Worm (Caenorhabditis elegans) whole organism, L1 larva: ENCODE data around the gene elt-1.

Experiments used
- C04F5.9 ChIP-seq: sonication (generic microtip); optimal IDR thresholded peaks from 2 replicates; lab custom pipeline; 2016; ENCODE audit warnings: missing genetic modification characterization, missing compliant biosample characterization
- C34B4.2 ChIP-seq: sonication (generic microtip); optimal IDR thresholded peaks from 2 replicates; lab custom pipeline; 2017; ENCODE audit warnings: mild to moderate bottlenecking, missing genetic modification characterization, missing compliant biosample characterization
- Y116A8C.19 ChIP-seq: sonication (generic microtip); optimal IDR thresholded peaks from 2 replicates; lab custom pipeline; 2016; ENCODE audit warnings: missing compliant biosample characterization, missing genetic modification characterization, borderline replicate concordance
- aha-1 ChIP-seq: fragments of 150-350 bp; optimal IDR thresholded peaks from 2 replicates; lab custom pipeline; 2014; ENCODE audit warnings: missing biosample characterization, missing genetic modification characterization
- alr-1 ChIP-seq: fragments of 200-800 bp; sonication (Bioruptor generic); optimal IDR thresholded peaks from 2 replicates; lab custom pipeline; 2018; ENCODE audit warnings: borderline replicate concordance, mild to moderate bottlenecking, missing genetic modification characterization, missing compliant biosample characterization
- aly-2 ChIP-seq: fragments of 150-350 bp; optimal IDR thresholded peaks from 2 replicates; lab custom pipeline; 2014; ENCODE audit warnings: missing biosample characterization, missing genetic modification characterization
- ama-1 ChIP-seq: fragments of 150-350 bp; optimal IDR thresholded peaks from 2 replicates; lab custom pipeline; 2014
- blmp-1 ChIP-seq: fragments of 150-350 bp; optimal IDR thresholded peaks from 2 replicates; lab custom pipeline; 2014; ENCODE audit warnings: missing biosample characterization, missing genetic modification characterization
- ceh-63 ChIP-seq: fragments of 200-800 bp; sonication (Bioruptor generic); optimal IDR thresholded peaks from 2 replicates; lab custom pipeline; 2018; ENCODE audit warnings: mild to moderate bottlenecking, missing genetic modification characterization, missing compliant biosample characterization
- ceh-8 ChIP-seq: fragments of 200-800 bp; sonication (Bioruptor generic); optimal IDR thresholded peaks from 2 replicates; lab custom pipeline; 2018; ENCODE audit warnings: mild to moderate bottlenecking, missing genetic modification characterization, moderate library complexity, missing compliant biosample characterization
- ceh-88 ChIP-seq: fragments of 200-800 bp; sonication (Bioruptor generic); IDR thresholded peaks from 2 replicates; pipeline ENCODE4 v1.3.6; 2022; ENCODE audit warnings: missing genetic modification characterization, missing compliant biosample characterization
- ceh-90 ChIP-seq: sonication (generic microtip); optimal IDR thresholded peaks from 2 replicates; lab custom pipeline; 2016; ENCODE audit warnings: missing genetic modification characterization, missing compliant biosample characterization
- dpl-1 ChIP-seq, 3 experiments: fragments of 150-350 bp in 2 of 3; sonication (generic microtip) in 1 of 3; optimal IDR thresholded peaks; 2 replicates each; lab custom pipeline; 2014 to 2017; ENCODE audit warnings: missing biosample characterization in 3 of 3, missing genetic modification characterization in 3 of 3, missing genetic modification reagents in 3 of 3
- efl-3 ChIP-seq: fragments of 200-800 bp; sonication (Bioruptor generic); optimal IDR thresholded peaks from 2 replicates; lab custom pipeline; 2018; ENCODE audit warnings: mild to moderate bottlenecking, missing genetic modification characterization, missing compliant biosample characterization
- elt-2 ChIP-seq: sonication (generic microtip); optimal IDR thresholded peaks from 2 replicates; lab custom pipeline; 2016; ENCODE audit warnings: missing genetic modification characterization, mild to moderate bottlenecking, inconsistent platforms, missing compliant biosample characterization, missing genetic modification reagents
- ets-5 ChIP-seq: fragments of 200-800 bp; sonication (Bioruptor generic); IDR thresholded peaks from 2 replicates; pipeline ENCODE4 v1.3.6; 2022; ENCODE audit warnings: missing genetic modification characterization, missing compliant biosample characterization
- fkh-10 ChIP-seq: sonication (generic microtip); optimal IDR thresholded peaks from 2 replicates; lab custom pipeline; 2017; ENCODE audit warnings: missing biosample characterization, missing genetic modification reagents, missing genetic modification characterization
- fkh-4 ChIP-seq: sonication (generic microtip); optimal IDR thresholded peaks from 2 replicates; lab custom pipeline; 2016; ENCODE audit warnings: missing compliant biosample characterization, missing genetic modification characterization, borderline replicate concordance
- fkh-8 ChIP-seq: sonication (generic microtip); optimal IDR thresholded peaks from 2 replicates; lab custom pipeline; 2016; ENCODE audit warnings: mild to moderate bottlenecking, missing genetic modification characterization, missing compliant biosample characterization
- hlh-17 ChIP-seq: fragments of 200-800 bp; sonication (Bioruptor generic); optimal IDR thresholded peaks from 2 replicates; lab custom pipeline; 2018; ENCODE audit warnings: missing genetic modification characterization, mild to moderate bottlenecking, missing compliant biosample characterization, moderate library complexity, borderline replicate concordance
- hlh-4 ChIP-seq: sonication (generic microtip); optimal IDR thresholded peaks from 2 replicates; lab custom pipeline; 2016; ENCODE audit warnings: mild to moderate bottlenecking, missing genetic modification characterization, missing compliant biosample characterization
- hpl-2 ChIP-seq: fragments of 150-350 bp; optimal IDR thresholded peaks from 2 replicates; lab custom pipeline; 2014; ENCODE audit warnings: missing biosample characterization, missing genetic modification reagents, missing genetic modification characterization
- isw-1 ChIP-seq: fragments of 200-800 bp; sonication (Bioruptor generic); IDR thresholded peaks from 2 replicates; pipeline ENCODE4 v1.3.6; 2022; ENCODE audit warnings: missing genetic modification characterization, missing compliant biosample characterization
- lin-14 ChIP-seq: fragments of 200-800 bp; sonication (Bioruptor generic); optimal IDR thresholded peaks from 2 replicates; lab custom pipeline; 2018; ENCODE audit warnings: mild to moderate bottlenecking, missing genetic modification characterization, moderate library complexity, missing compliant biosample characterization
- lin-35 ChIP-seq, 2 experiments: fragments of 150-350 bp; optimal IDR thresholded peaks; 2 replicates each; lab custom pipeline; 2014; ENCODE audit warnings: missing biosample characterization in 2 of 2, missing genetic modification characterization in 2 of 2, missing genetic modification reagents in 2 of 2
- lin-39 ChIP-seq: fragments of 150-350 bp; optimal IDR thresholded peaks from 2 replicates; lab custom pipeline; 2014; ENCODE audit warnings: missing biosample characterization, missing genetic modification reagents, missing genetic modification characterization
- lsy-2 ChIP-seq, 2 experiments: fragments of 150-350 bp; optimal IDR thresholded peaks; 2 replicates each; lab custom pipeline; 2014; ENCODE audit warnings: missing biosample characterization in 2 of 2, missing genetic modification characterization in 2 of 2
- mab-9 ChIP-seq: fragments of 200-800 bp; sonication (Bioruptor generic); IDR thresholded peaks from 2 replicates; pipeline ENCODE4 v1.3.6; 2022; ENCODE audit warnings: missing genetic modification reagents, missing genetic modification characterization, missing compliant biosample characterization
- mep-1 ChIP-seq: fragments of 150-350 bp; optimal IDR thresholded peaks from 2 replicates; lab custom pipeline; 2014; ENCODE audit warnings: missing biosample characterization, missing genetic modification characterization
- nhr-11 ChIP-seq: fragments of 150-350 bp; optimal IDR thresholded peaks from 2 replicates; lab custom pipeline; 2014; ENCODE audit warnings: missing biosample characterization, missing genetic modification characterization
- nhr-12 ChIP-seq: sonication (generic microtip); optimal IDR thresholded peaks from 2 replicates; lab custom pipeline; 2017; ENCODE audit warnings: missing biosample characterization, missing genetic modification characterization
- nhr-19 ChIP-seq: fragments of 200-800 bp; sonication (Bioruptor generic); conservative IDR thresholded peaks from 2 replicates; pipeline ENCODE4 v1.3.6; 2022; ENCODE audit warnings: missing genetic modification characterization, missing compliant biosample characterization
- nhr-237 ChIP-seq: fragments of 150-350 bp; optimal IDR thresholded peaks from 2 replicates; lab custom pipeline; 2014; ENCODE audit warnings: missing biosample characterization, missing genetic modification characterization
- nhr-28 ChIP-seq: fragments of 150-350 bp; optimal IDR thresholded peaks from 2 replicates; lab custom pipeline; 2014; ENCODE audit warnings: missing biosample characterization, missing genetic modification characterization
- nhr-47 ChIP-seq: sonication (generic microtip); optimal IDR thresholded peaks from 2 replicates; lab custom pipeline; 2016; ENCODE audit warnings: mild to moderate bottlenecking, missing genetic modification characterization, moderate library complexity, missing compliant biosample characterization
- nhr-84 ChIP-seq: sonication (generic microtip); optimal IDR thresholded peaks from 2 replicates; lab custom pipeline; 2017; ENCODE audit warnings: missing biosample characterization, missing genetic modification characterization
- pag-3 ChIP-seq: sonication (generic microtip); optimal IDR thresholded peaks from 2 replicates; lab custom pipeline; 2017; ENCODE audit warnings: missing genetic modification characterization, mild to moderate bottlenecking, missing compliant biosample characterization, antibody characterized with exemption, borderline replicate concordance; ENCODE audit not compliant: insufficient read depth
- pqm-1 ChIP-seq: sonication (generic microtip); optimal IDR thresholded peaks from 3 replicates; lab custom pipeline; 2017; ENCODE audit warnings: missing biosample characterization, missing genetic modification characterization
- rnt-1 ChIP-seq: sonication (generic microtip); optimal IDR thresholded peaks from 2 replicates; lab custom pipeline; 2016; ENCODE audit warnings: mild to moderate bottlenecking, missing genetic modification characterization, moderate library complexity, missing compliant biosample characterization
- skn-1 ChIP-seq: fragments of 150-350 bp; optimal IDR thresholded peaks from 2 replicates; lab custom pipeline; 2014; ENCODE audit warnings: missing biosample characterization, missing genetic modification characterization
- snpc-4 ChIP-seq: fragments of 150-350 bp; optimal IDR thresholded peaks from 2 replicates; lab custom pipeline; 2014; ENCODE audit warnings: missing biosample characterization, missing genetic modification characterization
- snu-23 ChIP-seq: sonication (generic microtip); optimal IDR thresholded peaks from 2 replicates; lab custom pipeline; 2016; ENCODE audit warnings: missing genetic modification characterization, missing compliant biosample characterization
- sox-4 ChIP-seq: sonication (generic microtip); optimal IDR thresholded peaks from 2 replicates; lab custom pipeline; 2016; ENCODE audit warnings: missing genetic modification characterization, missing compliant biosample characterization
- sup-37 ChIP-seq: fragments of 200-800 bp; sonication (Bioruptor generic); optimal IDR thresholded peaks from 2 replicates; lab custom pipeline; 2018; ENCODE audit warnings: mild to moderate bottlenecking, missing genetic modification characterization, missing compliant biosample characterization
- tbx-2 ChIP-seq: sonication (generic microtip); optimal IDR thresholded peaks from 2 replicates; lab custom pipeline; 2016; ENCODE audit warnings: missing genetic modification characterization, missing compliant biosample characterization
- tlp-1 ChIP-seq: fragments of 150-350 bp; optimal IDR thresholded peaks from 2 replicates; lab custom pipeline; 2014; ENCODE audit warnings: missing biosample characterization, missing genetic modification characterization
- unc-130 ChIP-seq: fragments of 150-350 bp; optimal IDR thresholded peaks from 2 replicates; lab custom pipeline; 2017; ENCODE audit warnings: missing biosample characterization, missing genetic modification characterization, inconsistent platforms
- unc-30 ChIP-seq: sonication (generic microtip); optimal IDR thresholded peaks from 2 replicates; lab custom pipeline; 2017; ENCODE audit warnings: missing biosample characterization, missing genetic modification characterization
- unc-62 ChIP-seq: fragments of 150-350 bp; optimal IDR thresholded peaks from 2 replicates; lab custom pipeline; 2014; ENCODE audit warnings: missing biosample characterization, missing genetic modification reagents, missing genetic modification characterization
- unc-98 ChIP-seq: fragments of 200-800 bp; sonication (Bioruptor generic); IDR thresholded peaks from 2 replicates; pipeline ENCODE4 v1.3.6; 2022; ENCODE audit warnings: missing genetic modification characterization, missing compliant biosample characterization
- xbp-1 ChIP-seq: sonication (generic microtip); optimal IDR thresholded peaks from 2 replicates; lab custom pipeline; 2016; ENCODE audit warnings: missing genetic modification characterization, missing compliant biosample characterization
- zag-1 ChIP-seq: fragments of 150-350 bp; optimal IDR thresholded peaks from 2 replicates; lab custom pipeline; 2014; ENCODE audit warnings: missing biosample characterization, missing genetic modification characterization
- ztf-4 ChIP-seq: fragments of 150-350 bp; optimal IDR thresholded peaks from 2 replicates; lab custom pipeline; 2014; ENCODE audit warnings: missing biosample characterization, missing genetic modification characterization

Gene elt-1

DNA sequence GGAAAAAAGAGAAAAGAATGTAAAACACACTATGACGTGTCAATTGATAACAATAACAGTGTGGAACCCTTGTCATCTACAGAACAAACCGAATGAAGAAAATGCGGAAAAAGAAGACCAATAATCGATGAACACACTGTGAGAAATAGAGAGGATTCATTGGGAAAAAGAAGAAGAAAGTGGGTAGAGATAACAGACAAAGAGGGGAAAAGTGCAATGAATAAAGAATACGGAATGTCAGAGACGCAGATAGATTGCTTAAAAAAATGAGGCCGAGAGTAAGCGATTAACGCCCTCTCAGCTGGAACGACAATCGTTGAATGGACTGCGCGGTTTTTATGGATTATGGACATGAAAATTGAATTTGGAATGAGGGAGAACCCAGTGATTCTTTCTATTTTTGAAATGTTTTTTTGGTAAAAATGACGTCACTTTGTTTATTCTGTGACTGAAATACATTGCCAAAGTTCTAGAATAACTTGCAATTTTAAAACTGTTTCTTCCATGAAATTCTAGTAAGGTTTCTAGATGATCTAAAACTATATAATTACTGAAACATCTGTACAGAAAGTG is 33.1 kb downstream of the elt-1 start, which contains the start of gene amph-1:
TSS of gene amph-1 (minus strand) at position 85 of the 573 bp plus-strand sequence.
- TF ChIP-seq efl-3 (GFP tag; lab: Kevin White, UChicago) = no peak
- no peak for TF ChIP-seq ama-1 (lab: Kevin White, UChicago)
- no peak for TF ChIP-seq hpl-2 (GFP tag; lab: Kevin White, UChicago)
- no peak for TF ChIP-seq nhr-11 (tag; lab: Kevin White, UChicago)
- no peak for TF ChIP-seq ceh-8 (GFP tag; lab: Kevin White, UChicago)
- TF ChIP-seq ceh-90 (tag; lab: Kevin White, UChicago) = no peak
- peak; percentile 65 for TF ChIP-seq mep-1 (tag; lab: Kevin White, UChicago)
- TF ChIP-seq zag-1 = no peak
- TF ChIP-seq mab-9 (GFP tag; lab: Robert Waterston, UW) = no peak
- TF ChIP-seq tlp-1 = no peak
- peak; percentile 15 for TF ChIP-seq tbx-2 (tag; lab: Kevin White, UChicago)
- TF ChIP-seq unc-30 (tag; lab: Kevin White, UChicago) = no peak
- no peak; the same call in 1 of the 2 replicates for TF ChIP-seq isw-1
- no peak for TF ChIP-seq ets-5 (GFP tag; lab: Robert Waterston, UW)
- TF ChIP-seq nhr-28 = no peak
- TF ChIP-seq fkh-8 (tag; lab: Kevin White, UChicago) = no peak
- TF ChIP-seq sup-37 (GFP tag; lab: Kevin White, UChicago) = no peak
- TF ChIP-seq lin-35 (GFP tag; optimal IDR thresholded peaks at IDR 0.05; lab: Kevin White, UChicago) = peak; percentile 41
- TF ChIP-seq nhr-237 (tag; lab: Kevin White, UChicago) = no peak
- no peak for TF ChIP-seq nhr-12
- TF ChIP-seq blmp-1 (tag; lab: Kevin White, UChicago) = peak; percentile 75
- peak in 2 of 3 experiments; percentile 1 to 19 for TF ChIP-seq dpl-1 (GFP tag; optimal IDR thresholded peaks at IDR 0.05; lab: Kevin White, UChicago)
- TF ChIP-seq alr-1 (tag; lab: Kevin White, UChicago) = no peak
- TF ChIP-seq unc-98 (GFP tag; lab: Robert Waterston, UW) = no peak
- peak; percentile 83 for TF ChIP-seq lin-14
- TF ChIP-seq fkh-4 (tag; lab: Kevin White, UChicago) = no peak
- no peak for TF ChIP-seq Y116A8C.19 (tag; lab: Kevin White, UChicago)
- TF ChIP-seq aha-1 (tag; lab: Kevin White, UChicago) = no peak
- TF ChIP-seq xbp-1 = no peak
- no peak for TF ChIP-seq ceh-63 (GFP tag; lab: Kevin White, UChicago)
- no peak for TF ChIP-seq elt-2
- no peak for TF ChIP-seq sox-4 (tag; lab: Kevin White, UChicago)
- TF ChIP-seq C04F5.9 (tag; lab: Kevin White, UChicago) = no peak
- no peak for TF ChIP-seq pqm-1
- no peak for TF ChIP-seq ztf-4 (tag; lab: Kevin White, UChicago)
- peak; percentile 58 for TF ChIP-seq snu-23 (GFP tag; lab: Kevin White, UChicago)
- no peak for TF ChIP-seq C34B4.2
- no peak for TF ChIP-seq pag-3 (tag; lab: Kevin White, UChicago)
- peak; percentile 1 for TF ChIP-seq skn-1 (tag; lab: Kevin White, UChicago)
- no peak for TF ChIP-seq nhr-19
- no peak for TF ChIP-seq fkh-10 (GFP tag; lab: Kevin White, UChicago)
- TF ChIP-seq nhr-84 = no peak
- no peak for TF ChIP-seq hlh-17
- no peak for TF ChIP-seq lin-39 (tag; lab: Kevin White, UChicago)
- TF ChIP-seq snpc-4 (tag; lab: Kevin White, UChicago) = no peak
- TF ChIP-seq nhr-47 = no peak
- no peak for TF ChIP-seq hlh-4
- TF ChIP-seq unc-130 (tag; lab: Kevin White, UChicago) = no peak
- TF ChIP-seq lsy-2 (tag; optimal IDR thresholded peaks at IDR 0.05; lab: Kevin White, UChicago) = peak; percentile 20 to 60
- TF ChIP-seq aly-2 (tag; lab: Kevin White, UChicago) = no peak
- no peak for TF ChIP-seq unc-62 (GFP tag; lab: Kevin White, UChicago)
- TF ChIP-seq rnt-1 = peak; percentile 45
- no peak for TF ChIP-seq ceh-88 (GFP tag; lab: Robert Waterston, UW)
